Fruit fly (Drosophila melanogaster): ENCODE measurements around the gene CG3651.

Gene CG3651

DNA sequence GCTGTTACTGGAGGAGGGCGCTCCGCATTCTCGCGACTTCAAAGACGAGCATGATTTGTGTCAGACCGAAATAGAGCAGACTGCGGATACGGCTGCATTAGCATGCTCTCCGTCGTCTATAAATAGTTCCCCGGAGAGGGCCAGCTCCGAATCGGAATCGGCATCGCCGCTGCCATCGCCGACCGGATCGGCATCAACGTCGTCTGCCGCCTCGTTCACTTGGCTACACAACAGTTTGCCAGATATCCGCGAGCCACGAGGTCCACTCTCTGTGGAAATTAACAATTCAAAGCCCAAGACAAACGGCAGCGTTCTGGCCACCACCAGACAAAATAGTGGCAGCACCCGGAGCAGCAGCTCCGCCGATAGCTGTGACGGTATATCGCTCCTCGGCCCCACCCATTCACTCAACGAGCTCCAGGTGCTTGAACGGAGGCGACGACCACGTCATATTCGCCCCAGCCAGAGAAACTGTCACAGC, 21.6 kb downstream of the CG3651 start:
- TF ChIP-seq Crg-1 (GFP tag; optimal IDR thresholded peaks at IDR 0.05) (no peak), CG11617 (GFP tag; optimal IDR thresholded peaks at IDR 0.05) (no peak)

DNA sequence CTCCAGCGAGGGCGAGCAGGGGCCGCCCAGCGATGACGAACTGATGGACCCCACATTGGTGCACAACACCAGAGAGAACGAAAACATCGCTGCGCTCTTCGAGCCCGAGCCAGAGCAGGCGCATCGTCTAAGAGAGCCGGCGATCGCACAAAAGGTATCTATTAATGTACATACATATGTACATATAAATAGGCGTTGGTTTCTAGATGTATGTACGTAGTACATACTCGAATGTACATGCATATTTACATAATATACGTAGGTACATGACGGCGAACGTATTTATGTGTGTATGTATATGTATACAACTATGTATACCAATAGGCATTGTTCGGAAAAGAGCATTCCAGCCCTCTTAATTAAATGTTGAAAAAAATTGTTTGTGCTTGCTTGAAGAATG, 23.0 kb downstream of the CG3651 start:
- no peak for TF ChIP-seq CG7045 (GFP tag; optimal IDR thresholded peaks at IDR 0.05)
- TF ChIP-seq CG1620 (GFP tag; optimal IDR thresholded peaks at IDR 0.05) = no peak
- no peak for TF ChIP-seq CG12768 (GFP tag; optimal IDR thresholded peaks at IDR 0.05)
- TF ChIP-seq kay (GFP tag; ENCODE audit: borderline replicate concordance) = peak; percentile 89

- TF ChIP-seq CG11617 (GFP tag; optimal IDR thresholded peaks at IDR 0.05) = no peak
- TF ChIP-seq cnc (optimal IDR thresholded peaks at IDR 0.05) = no peak
- TF ChIP-seq Hr96 (GFP tag; optimal IDR thresholded peaks at IDR 0.05) = no peak
- TF ChIP-seq CG12768 (GFP tag; optimal IDR thresholded peaks at IDR 0.05) = no peak
- no peak for TF ChIP-seq Mnt (GFP tag; optimal IDR thresholded peaks at IDR 0.05)
- no peak for TF ChIP-seq Crg-1 (GFP tag; optimal IDR thresholded peaks at IDR 0.05)
- no peak for TF ChIP-seq toe (GFP tag; optimal IDR thresholded peaks at IDR 0.05)
- TF ChIP-seq ovo (GFP tag; optimal IDR thresholded peaks at IDR 0.05) = no peak
Measured at dm6 chr2L:22145269-22145917, 24.3 kb downstream of the CG3651 start.

dm6 chr2L:22146247-22146646, 25.1 kb downstream of the CG3651 start:
- no peak for TF ChIP-seq CG14711 (tag; optimal IDR thresholded peaks at IDR 0.05)
- no peak for TF ChIP-seq ovo (GFP tag; optimal IDR thresholded peaks at IDR 0.05)
- no peak for TF ChIP-seq toe (GFP tag; optimal IDR thresholded peaks at IDR 0.05)
- TF ChIP-seq CG5204 (GFP tag; optimal IDR thresholded peaks at IDR 0.05) = no peak
- TF ChIP-seq CG7045 (GFP tag; optimal IDR thresholded peaks at IDR 0.05) = no peak
- no peak for TF ChIP-seq CG1620 (GFP tag; optimal IDR thresholded peaks at IDR 0.05)
- no peak for TF ChIP-seq tj (GFP tag; optimal IDR thresholded peaks at IDR 0.05)
- TF ChIP-seq Hr96 (GFP tag; optimal IDR thresholded peaks at IDR 0.05) = no peak
- TF ChIP-seq CG11617 (GFP tag; optimal IDR thresholded peaks at IDR 0.05) = no peak
- no peak for TF ChIP-seq CG7101 (tag; optimal IDR thresholded peaks at IDR 0.05)
- no peak for TF ChIP-seq CG33017 (tag; optimal IDR thresholded peaks at IDR 0.05)
- TF ChIP-seq Clk (GFP tag; optimal IDR thresholded peaks at IDR 0.05) = no peak
- TF ChIP-seq Mnt (GFP tag; optimal IDR thresholded peaks at IDR 0.05) = no peak
- TF ChIP-seq pad (GFP tag; optimal IDR thresholded peaks at IDR 0.05) = no peak
- no peak for TF ChIP-seq CG12768 (GFP tag; optimal IDR thresholded peaks at IDR 0.05)
- no peak for TF ChIP-seq cic (GFP tag; optimal IDR thresholded peaks at IDR 0.05)
- no peak for TF ChIP-seq cnc (optimal IDR thresholded peaks at IDR 0.05)
- TF ChIP-seq bab1 (GFP tag; optimal IDR thresholded peaks at IDR 0.05) = no peak
- TF ChIP-seq kay (GFP tag; ENCODE audit: borderline replicate concordance) = no peak

- TF ChIP-seq CG14711 (tag; optimal IDR thresholded peaks at IDR 0.05) = peak; percentile 7
- TF ChIP-seq kay (GFP tag; ENCODE audit: borderline replicate concordance) = peak; percentile 89
- TF ChIP-seq tj (GFP tag; optimal IDR thresholded peaks at IDR 0.05) = peak; percentile 27
- no peak for TF ChIP-seq cnc (optimal IDR thresholded peaks at IDR 0.05)
Measured at dm6 chr2L:22148713-22149112, 27.6 kb downstream of the CG3651 start.

DNA sequence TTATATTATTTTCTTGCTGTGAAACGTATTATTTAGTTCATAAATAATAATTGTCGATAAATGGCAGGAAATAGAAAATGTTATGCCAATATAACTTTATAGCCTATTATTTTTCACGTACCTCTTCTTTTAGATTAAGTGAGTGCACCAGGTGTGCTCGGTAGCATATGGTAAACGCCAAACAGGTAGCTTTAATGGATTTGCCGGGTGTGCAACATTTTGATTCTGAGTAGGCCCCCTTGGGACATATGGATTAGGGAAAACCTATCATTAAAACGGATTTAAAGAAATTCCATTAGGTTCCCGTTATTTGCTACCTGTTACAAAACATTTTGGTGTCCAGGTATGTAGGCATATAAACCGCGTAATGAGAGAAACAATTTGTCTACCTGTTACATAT, 30.2 kb downstream of the CG3651 start, which contains the start of gene dunk:
dunk (plus strand) TSS at position 301 of the 400 bp plus-strand sequence.
- TF ChIP-seq Clk (GFP tag; optimal IDR thresholded peaks at IDR 0.05) = no peak
- no peak for TF ChIP-seq bab1 (GFP tag; optimal IDR thresholded peaks at IDR 0.05)
- TF ChIP-seq cnc (optimal IDR thresholded peaks at IDR 0.05) = no peak
- TF ChIP-seq CG5204 (GFP tag; optimal IDR thresholded peaks at IDR 0.05) = no peak
- TF ChIP-seq CG33017 (tag; optimal IDR thresholded peaks at IDR 0.05) = no peak
- TF ChIP-seq pad (GFP tag; optimal IDR thresholded peaks at IDR 0.05) = no peak
- TF ChIP-seq cic (GFP tag; optimal IDR thresholded peaks at IDR 0.05) = no peak
- no peak for TF ChIP-seq CG7045 (GFP tag; optimal IDR thresholded peaks at IDR 0.05)
- TF ChIP-seq tj (GFP tag; optimal IDR thresholded peaks at IDR 0.05) = no peak
- TF ChIP-seq CG1620 (GFP tag; optimal IDR thresholded peaks at IDR 0.05) = no peak
- TF ChIP-seq Hr96 (GFP tag; optimal IDR thresholded peaks at IDR 0.05) = no peak
- TF ChIP-seq CG12768 (GFP tag; optimal IDR thresholded peaks at IDR 0.05) = no peak
- no peak for TF ChIP-seq CG7101 (tag; optimal IDR thresholded peaks at IDR 0.05)
- TF ChIP-seq Mnt (GFP tag; optimal IDR thresholded peaks at IDR 0.05) = no peak
- no peak for TF ChIP-seq ovo (GFP tag; optimal IDR thresholded peaks at IDR 0.05)
- no peak for TF ChIP-seq CG14711 (tag; optimal IDR thresholded peaks at IDR 0.05)
- TF ChIP-seq toe (GFP tag; optimal IDR thresholded peaks at IDR 0.05) = no peak
- TF ChIP-seq Crg-1 (GFP tag; optimal IDR thresholded peaks at IDR 0.05) = no peak
- TF ChIP-seq CG11617 (GFP tag; optimal IDR thresholded peaks at IDR 0.05) = no peak

- TF ChIP-seq pad (GFP tag; optimal IDR thresholded peaks at IDR 0.05) (no peak), cnc (optimal IDR thresholded peaks at IDR 0.05) (no peak), CG11617 (GFP tag; optimal IDR thresholded peaks at IDR 0.05) (no peak), CG33017 (tag; optimal IDR thresholded peaks at IDR 0.05) (no peak), kay (GFP tag; ENCODE audit: borderline replicate concordance) (no peak), toe (GFP tag; optimal IDR thresholded peaks at IDR 0.05) (no peak), CG12768 (GFP tag; optimal IDR thresholded peaks at IDR 0.05) (no peak), Crg-1 (GFP tag; optimal IDR thresholded peaks at IDR 0.05) (no peak), CG7045 (GFP tag; optimal IDR thresholded peaks at IDR 0.05) (no peak), CG7101 (tag; optimal IDR thresholded peaks at IDR 0.05) (no peak)
Measured at dm6 chr2L:22153246-22153645, 32.1 kb downstream of the CG3651 start.
